Fruit fly (Drosophila melanogaster): Measurements from ENCODE around the gene Gnpnat.
A peak's percentile ranks its signal among the peaks of the same experiment; 100 is the strongest.

Gnpnat gene

dm6 chr3R:29772090-29772794 is 34.2 kb downstream of the Gnpnat start (continued):
- no peak for TF ChIP-seq gsb-n (tag; optimal IDR thresholded peaks at IDR 0.05)
- TF ChIP-seq cato (GFP tag; optimal IDR thresholded peaks at IDR 0.05; ENCODE audit: borderline replicate concordance) = no peak
- 0 out of 3 replicates have a peak, but pooled peaks have one; percentile 39 for TF ChIP-seq Mrtf (GFP tag; IDR thresholded peaks at IDR 0.05)
- TF ChIP-seq CG9727 (GFP tag; optimal IDR thresholded peaks at IDR 0.05) = peak; percentile 69
- TF ChIP-seq CG12104 (GFP tag; optimal IDR thresholded peaks at IDR 0.05) = peak; percentile 51
- TF ChIP-seq CG4854 (GFP tag; optimal IDR thresholded peaks at IDR 0.05) = no peak
- no peak for TF ChIP-seq CG16863 (GFP tag; optimal IDR thresholded peaks at IDR 0.05)
- TF ChIP-seq CG12299 (tag; optimal IDR thresholded peaks at IDR 0.05) = no peak
- no peak for TF ChIP-seq Ravus (GFP tag; IDR thresholded peaks at IDR 0.05)
- TF ChIP-seq CG15479 (GFP tag; optimal IDR thresholded peaks at IDR 0.05) = no peak
- no peak for TF ChIP-seq gcm (GFP tag; optimal IDR thresholded peaks at IDR 0.05)
- peak; percentile 61 for TF ChIP-seq CG18262 (tag; optimal IDR thresholded peaks at IDR 0.05)
- TF ChIP-seq danr (GFP tag; IDR thresholded peaks at IDR 0.05) = 0 out of 2 replicates have a peak, but pooled peaks have one; percentile 20
- no peak for TF ChIP-seq Fer3 (tag; optimal IDR thresholded peaks at IDR 0.05)
- TF ChIP-seq CG17829 (tag; optimal IDR thresholded peaks at IDR 0.05) = no peak
- TF ChIP-seq oc (tag; optimal IDR thresholded peaks at IDR 0.05) = no peak
- TF ChIP-seq Atf6 (GFP tag; IDR thresholded peaks at IDR 0.05) = no peak
- TF ChIP-seq Nf-YB (GFP tag; optimal IDR thresholded peaks at IDR 0.05) = no peak
- no peak for TF ChIP-seq Lpt (GFP tag; optimal IDR thresholded peaks at IDR 0.05)
- TF ChIP-seq zf30C (GFP tag; optimal IDR thresholded peaks at IDR 0.05) = no peak
- TF ChIP-seq CG43689 (GFP tag; IDR thresholded peaks at IDR 0.05) = no peak
- TF ChIP-seq unc-4 (GFP tag; IDR thresholded peaks at IDR 0.05; ENCODE audit: partially characterized antibody) = no peak
- peak; percentile 89 for TF ChIP-seq psq (GFP tag; optimal IDR thresholded peaks at IDR 0.05)
- no peak for TF ChIP-seq TFAM (GFP tag; optimal IDR thresholded peaks at IDR 0.05)
- peak; percentile 32; the same call in 1 of the 2 replicates for TF ChIP-seq CG9215 (GFP tag; IDR thresholded peaks at IDR 0.05)
- TF ChIP-seq HLH4C (GFP tag; IDR thresholded peaks at IDR 0.05; ENCODE audit: partially characterized antibody) = no peak; the same call in 2 of the 3 replicates
- peak; percentile 61 for TF ChIP-seq Sox100B (GFP tag; optimal IDR thresholded peaks at IDR 0.05)
- TF ChIP-seq al (GFP tag; IDR thresholded peaks at IDR 0.05) = 0 out of 2 replicates have a peak, but pooled peaks have one; percentile 22
- TF ChIP-seq CG31388 (GFP tag; optimal IDR thresholded peaks at IDR 0.05) = no peak
- no peak for TF ChIP-seq rib (GFP tag; IDR thresholded peaks at IDR 0.05)
- TF ChIP-seq mld (GFP tag; IDR thresholded peaks at IDR 0.05; ENCODE audit: partially characterized antibody) = no peak
- TF ChIP-seq fd96Cb (tag; optimal IDR thresholded peaks at IDR 0.05) = no peak
- TF ChIP-seq Hmx (GFP tag; optimal IDR thresholded peaks at IDR 0.05) = peak; percentile 13
- no peak for TF ChIP-seq toy (GFP tag; IDR thresholded peaks at IDR 0.05)
- no peak for TF ChIP-seq CG7963 (GFP tag; IDR thresholded peaks at IDR 0.05; ENCODE audit: partially characterized antibody)
- TF ChIP-seq CG14667 (GFP tag; IDR thresholded peaks at IDR 0.05) = no peak
- no peak for TF ChIP-seq so (GFP tag; IDR thresholded peaks at IDR 0.05)
- TF ChIP-seq D (optimal IDR thresholded peaks at IDR 0.05) = no peak
- TF ChIP-seq D (GFP tag; optimal IDR thresholded peaks at IDR 0.05) = peak; percentile 6
- no peak for TF ChIP-seq zfh2 (GFP tag; optimal IDR thresholded peaks at IDR 0.05)
- no peak for TF ChIP-seq Tbp (GFP tag; optimal IDR thresholded peaks at IDR 0.05)
- no peak for TF ChIP-seq CG12769 (tag; optimal IDR thresholded peaks at IDR 0.05)
- TF ChIP-seq Dref (GFP tag; IDR thresholded peaks at IDR 0.05) = no peak
- peak; percentile 3 for TF ChIP-seq Sry-δ (GFP tag; optimal IDR thresholded peaks at IDR 0.05)
- no peak for TF ChIP-seq unpg (GFP tag; optimal IDR thresholded peaks at IDR 0.05)
- TF ChIP-seq Dbx (GFP tag; IDR thresholded peaks at IDR 0.05) = no peak
- peak; percentile 86 for TF ChIP-seq CG17361 (GFP tag; IDR thresholded peaks at IDR 0.05)
- no peak for TF ChIP-seq bsh (GFP tag; optimal IDR thresholded peaks at IDR 0.05)
- TF ChIP-seq Dll (GFP tag; IDR thresholded peaks at IDR 0.05; ENCODE audit: partially characterized antibody) = no peak
- TF ChIP-seq ems (GFP tag; optimal IDR thresholded peaks at IDR 0.05) = no peak
